Worm (Caenorhabditis elegans) whole organism, L4 larva: ENCODE results near the gene dhrr-1.

Experiments
- D1046.2 ChIP-seq: fragments of 200-800 bp; sonication (Bioruptor generic); IDR thresholded peaks from 2 replicates; pipeline ENCODE4 v1.3.6; 2022; ENCODE audit warnings: missing genetic modification characterization, missing compliant biosample characterization
- F44E2.7 ChIP-seq: fragments of 200-800 bp; sonication (Bioruptor generic); IDR thresholded peaks from 2 replicates; pipeline ENCODE4 v2.1.2; 2022; ENCODE audit warnings: missing genetic modification characterization, missing compliant biosample characterization
- T20F7.1 ChIP-seq: fragments of 200-800 bp; sonication (Bioruptor generic); optimal IDR thresholded peaks from 2 replicates; lab custom pipeline; 2018; ENCODE audit warnings: mild to moderate bottlenecking, missing genetic modification characterization, missing compliant biosample characterization
- T26A8.4 ChIP-seq: fragments of 200-800 bp; sonication (Bioruptor generic); IDR thresholded peaks from 2 replicates; pipeline ENCODE4 v1.3.6; 2022; ENCODE audit warnings: missing genetic modification characterization, missing compliant biosample characterization
- Y105C5A.15 ChIP-seq: fragments of 200-800 bp; sonication (Bioruptor generic); IDR thresholded peaks from 2 replicates; pipeline ENCODE4 v1.3.6; 2022; ENCODE audit warnings: missing genetic modification characterization, missing compliant biosample characterization
- ZK337.2 ChIP-seq: fragments of 200-800 bp; sonication (Bioruptor generic); IDR thresholded peaks from 2 replicates; pipeline ENCODE4 v1.3.6; 2022; ENCODE audit warnings: missing genetic modification reagents, missing genetic modification characterization, missing compliant biosample characterization
- ZK546.5 ChIP-seq, 2 experiments: sonication (generic microtip); optimal IDR thresholded peaks; 2 replicates each; lab custom pipeline; 2017; ENCODE audit warnings: missing biosample characterization in 2 of 2, missing genetic modification characterization in 2 of 2
- ama-1 ChIP-seq: fragments of 150-350 bp; optimal IDR thresholded peaks from 2 replicates; lab custom pipeline; 2014; ENCODE audit warnings: inconsistent platforms, mixed read lengths
- ceh-44 ChIP-seq: fragments of 200-800 bp; sonication (Bioruptor generic); IDR thresholded peaks from 2 replicates; pipeline ENCODE4 v1.3.6; 2022; ENCODE audit warnings: missing genetic modification reagents, missing genetic modification characterization, missing compliant biosample characterization
- ceh-62 ChIP-seq: sonication (generic microtip); optimal IDR thresholded peaks from 2 replicates; lab custom pipeline; 2017; ENCODE audit warnings: missing biosample characterization, missing genetic modification characterization
- ceh-82 ChIP-seq: sonication (generic microtip); optimal IDR thresholded peaks from 2 replicates; lab custom pipeline; 2017; ENCODE audit warnings: missing biosample characterization, missing genetic modification characterization
- ces-1 ChIP-seq: fragments of 150-350 bp; sonication (generic microtip); optimal IDR thresholded peaks from 4 replicates; lab custom pipeline; 2014; ENCODE audit warnings: missing biosample characterization, missing genetic modification reagents, missing genetic modification characterization
- cey-2 ChIP-seq: sonication (generic microtip); optimal IDR thresholded peaks from 3 replicates; lab custom pipeline; 2017; ENCODE audit warnings: missing genetic modification characterization, mild to moderate bottlenecking, missing compliant biosample characterization, antibody characterized with exemption, borderline replicate concordance; ENCODE audit not compliant: insufficient read depth
- daf-12 ChIP-seq: fragments of 150-350 bp; optimal IDR thresholded peaks from 2 replicates; lab custom pipeline; 2014; ENCODE audit warnings: missing biosample characterization, missing genetic modification reagents, missing genetic modification characterization
- daf-19 ChIP-seq: fragments of 200-800 bp; sonication (Bioruptor generic); conservative IDR thresholded peaks from 2 replicates; pipeline ENCODE4 v1.3.6; 2022; ENCODE audit warnings: missing genetic modification characterization, missing compliant biosample characterization
- dmd-6 ChIP-seq: fragments of 200-800 bp; sonication (Bioruptor generic); IDR thresholded peaks from 2 replicates; pipeline ENCODE4 v1.3.6; 2022; ENCODE audit warnings: missing genetic modification reagents, missing genetic modification characterization, missing compliant biosample characterization
- dmd-8 ChIP-seq: fragments of 200-800 bp; sonication (Bioruptor generic); IDR thresholded peaks from 2 replicates; pipeline ENCODE4 v1.3.6; 2022; ENCODE audit warnings: missing genetic modification characterization, missing compliant biosample characterization
- egl-27 ChIP-seq: sonication (generic microtip); optimal IDR thresholded peaks from 3 replicates; lab custom pipeline; 2017; ENCODE audit warnings: missing biosample characterization, missing genetic modification reagents, missing genetic modification characterization
- fkh-10 ChIP-seq: fragments of 150-350 bp; optimal IDR thresholded peaks from 2 replicates; lab custom pipeline; 2014; ENCODE audit warnings: missing biosample characterization, missing genetic modification reagents, missing genetic modification characterization
- fos-1 ChIP-seq: fragments of 150-350 bp; optimal IDR thresholded peaks from 2 replicates; lab custom pipeline; 2014; ENCODE audit warnings: missing biosample characterization, missing genetic modification characterization
- gei-8 ChIP-seq: fragments of 200-800 bp; sonication (Bioruptor generic); optimal IDR thresholded peaks from 2 replicates; lab custom pipeline; 2018; ENCODE audit warnings: mild to moderate bottlenecking, missing genetic modification characterization, missing compliant biosample characterization
- hif-1 ChIP-seq, 2 experiments: sonication (generic microtip); optimal IDR thresholded peaks; 2 replicates each; lab custom pipeline; 2016 to 2017; ENCODE audit warnings: missing compliant biosample characterization in 2 of 2, missing genetic modification characterization in 2 of 2, missing genetic modification reagents in 2 of 2, missing genotype in 2 of 2, mild to moderate bottlenecking in 1 of 2
- hlh-11 ChIP-seq: fragments of 200-800 bp; sonication (Bioruptor generic); optimal IDR thresholded peaks from 2 replicates; lab custom pipeline; 2018; ENCODE audit warnings: mild to moderate bottlenecking, missing genetic modification characterization, missing compliant biosample characterization
- hlh-30 ChIP-seq: sonication (generic microtip); optimal IDR thresholded peaks from 2 replicates; lab custom pipeline; 2017; ENCODE audit warnings: antibody characterized with exemption, mild to moderate bottlenecking, missing genetic modification characterization, missing compliant biosample characterization; ENCODE audit not compliant: insufficient read depth
- lin-15B ChIP-seq: fragments of 150-350 bp; sonication (generic microtip); optimal IDR thresholded peaks from 3 replicates; lab custom pipeline; 2014; ENCODE audit warnings: missing biosample characterization, missing genetic modification characterization
- lin-29 ChIP-seq: fragments of 200-800 bp; sonication (Bioruptor generic); IDR thresholded peaks from 2 replicates; pipeline ENCODE4 v1.3.6; 2022; ENCODE audit warnings: missing genetic modification reagents, missing genetic modification characterization, missing compliant biosample characterization
- lir-3 ChIP-seq: sonication (generic microtip); optimal IDR thresholded peaks from 2 replicates; lab custom pipeline; 2016; ENCODE audit warnings: mild to moderate bottlenecking, missing genetic modification characterization, missing compliant biosample characterization
- lsy-2 ChIP-seq, 2 experiments: fragments of 150-350 bp in 1 of 2; sonication (generic microtip) in 1 of 2; optimal IDR thresholded peaks; 2 replicates each; lab custom pipeline; 2014 to 2017; ENCODE audit warnings: missing biosample characterization in 2 of 2, missing genetic modification characterization in 2 of 2
- mdl-1 ChIP-seq, 2 experiments: fragments of 150-350 bp in 1 of 2; sonication (generic microtip) in 1 of 2; optimal IDR thresholded peaks; 2 replicates each; lab custom pipeline; 2014 to 2017; ENCODE audit warnings: missing biosample characterization in 2 of 2, missing genetic modification characterization in 2 of 2
- mdt-29 ChIP-seq: fragments of 200-800 bp; sonication (Bioruptor generic); IDR thresholded peaks from 2 replicates; pipeline ENCODE4 v1.3.6; 2022; ENCODE audit warnings: missing genetic modification reagents, missing genetic modification characterization, missing compliant biosample characterization
- nhr-102 ChIP-seq: sonication (generic microtip); optimal IDR thresholded peaks from 2 replicates; lab custom pipeline; 2016; ENCODE audit warnings: mild to moderate bottlenecking, missing genetic modification characterization, moderate library complexity, missing compliant biosample characterization
- nhr-237 ChIP-seq: sonication (generic microtip); optimal IDR thresholded peaks from 2 replicates; lab custom pipeline; 2017; ENCODE audit warnings: missing biosample characterization, missing genetic modification characterization
- nhr-25 ChIP-seq: sonication (generic microtip); optimal IDR thresholded peaks from 2 replicates; lab custom pipeline; 2017; ENCODE audit warnings: missing genetic modification characterization, mild to moderate bottlenecking, missing compliant biosample characterization, antibody characterized with exemption, moderate library complexity, borderline replicate concordance; ENCODE audit not compliant: insufficient read depth
- nhr-41 ChIP-seq: fragments of 200-800 bp; sonication (Bioruptor generic); IDR thresholded peaks from 2 replicates; pipeline ENCODE4 v1.3.6; 2022; ENCODE audit warnings: missing genetic modification reagents, missing genetic modification characterization, missing compliant biosample characterization
- nhr-48 ChIP-seq: sonication (generic microtip); optimal IDR thresholded peaks from 2 replicates; lab custom pipeline; 2016; ENCODE audit warnings: mild to moderate bottlenecking, missing genetic modification characterization, missing compliant biosample characterization
- nhr-76 ChIP-seq: fragments of 150-350 bp; optimal IDR thresholded peaks from 2 replicates; lab custom pipeline; 2014; ENCODE audit warnings: missing biosample characterization, missing genetic modification characterization
- php-3 ChIP-seq: fragments of 200-800 bp; sonication (Bioruptor generic); IDR thresholded peaks from 2 replicates; pipeline ENCODE4 v1.3.6; 2022; ENCODE audit warnings: missing genetic modification reagents, missing genetic modification characterization, missing compliant biosample characterization
- rbr-2 ChIP-seq: sonication (generic microtip); optimal IDR thresholded peaks from 2 replicates; lab custom pipeline; 2016; ENCODE audit warnings: missing genotype, missing genetic modification characterization, missing compliant biosample characterization
- saeg-2 ChIP-seq: fragments of 200-800 bp; sonication (Bioruptor generic); IDR thresholded peaks from 2 replicates; pipeline ENCODE4 v1.3.6; 2022; ENCODE audit warnings: missing genetic modification reagents, missing genetic modification characterization, missing compliant biosample characterization
- set-16 ChIP-seq: fragments of 200-800 bp; sonication (Bioruptor generic); IDR thresholded peaks from 2 replicates; pipeline ENCODE4 v1.3.6; 2022; ENCODE audit warnings: missing genetic modification reagents, missing genetic modification characterization, missing compliant biosample characterization
- snpc-1.2 ChIP-seq: fragments of 200-800 bp; sonication (Bioruptor generic); IDR thresholded peaks from 2 replicates; pipeline ENCODE4 v1.3.6; 2022; ENCODE audit warnings: missing genetic modification reagents, missing genetic modification characterization, missing compliant biosample characterization
- snpc-4 ChIP-seq: fragments of 150-350 bp; optimal IDR thresholded peaks from 2 replicates; lab custom pipeline; 2014; ENCODE audit warnings: missing biosample characterization, missing genetic modification characterization
- tra-1 ChIP-seq: fragments of 200-800 bp; sonication (Bioruptor generic); IDR thresholded peaks from 2 replicates; pipeline ENCODE4 v1.3.6; 2022; ENCODE audit warnings: missing genetic modification reagents, missing genetic modification characterization, missing compliant biosample characterization
- unc-130 ChIP-seq: sonication (generic microtip); optimal IDR thresholded peaks from 2 replicates; lab custom pipeline; 2016; ENCODE audit warnings: missing genetic modification reagents, missing genetic modification characterization, missing compliant biosample characterization
- unc-39 ChIP-seq: sonication (generic microtip); optimal IDR thresholded peaks from 2 replicates; lab custom pipeline; 2017; ENCODE audit warnings: missing biosample characterization, missing genetic modification characterization
- vab-7 ChIP-seq: fragments of 200-800 bp; sonication (Bioruptor generic); IDR thresholded peaks from 2 replicates; pipeline ENCODE4 v1.3.6; 2022; ENCODE audit warnings: missing genetic modification reagents, missing genetic modification characterization, missing compliant biosample characterization
- zag-1 ChIP-seq: fragments of 150-350 bp; optimal IDR thresholded peaks from 2 replicates; lab custom pipeline; 2014; ENCODE audit warnings: missing biosample characterization, missing genetic modification characterization
- zfp-2 ChIP-seq: sonication (generic microtip); optimal IDR thresholded peaks from 2 replicates; lab custom pipeline; 2016; ENCODE audit warnings: mild to moderate bottlenecking, missing genetic modification characterization, missing compliant biosample characterization
- zfp-3 ChIP-seq: fragments of 200-800 bp; sonication (Bioruptor generic); conservative IDR thresholded peaks from 2 replicates; pipeline ENCODE4 v1.3.6; 2022; ENCODE audit warnings: missing genetic modification reagents, missing genetic modification characterization, missing compliant biosample characterization
- zip-2 ChIP-seq: fragments of 150-350 bp; optimal IDR thresholded peaks from 2 replicates; lab custom pipeline; 2014; ENCODE audit warnings: missing biosample characterization, missing genetic modification characterization
- ztf-7 ChIP-seq: fragments of 150-350 bp; optimal IDR thresholded peaks from 2 replicates; lab custom pipeline; 2014; ENCODE audit warnings: missing biosample characterization, missing genetic modification characterization

dhrr-1 gene

DNA sequence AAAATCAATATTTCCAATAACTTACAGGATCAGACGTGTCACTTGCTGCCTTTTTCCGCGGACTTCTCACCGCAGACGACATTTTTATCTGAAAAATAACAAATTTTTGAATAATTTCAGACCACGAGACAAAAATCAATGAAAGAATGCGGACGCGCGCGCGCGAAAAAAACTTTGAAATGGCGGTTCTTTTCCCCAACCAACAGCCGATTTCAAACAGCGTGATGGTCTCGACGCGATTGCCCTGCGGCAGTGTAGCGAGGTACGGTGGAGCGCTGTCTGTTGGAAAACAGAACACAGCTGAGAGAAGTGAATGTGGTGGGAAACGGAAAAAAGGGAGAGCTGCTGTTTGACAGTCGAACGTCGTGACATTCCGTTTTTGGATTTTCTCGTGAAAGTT is 40.4 kb upstream of the dhrr-1 start, which contains the start of gene lin-9 (continued):
- TF ChIP-seq nhr-25 (peak; percentile 71), lir-3 (tag; lab: Kevin White, UChicago) (peak; percentile 23), dmd-6 (GFP tag; lab: Robert Waterston, UW) (peak; percentile 96), nhr-102 (tag; lab: Kevin White, UChicago) (peak; percentile 94), zfp-3 (peak; percentile 91), ceh-44 (GFP tag; lab: Robert Waterston, UW) (peak; percentile 81), fos-1 (no peak), lin-15B (tag; lab: Kevin White, UChicago) (peak; percentile 83), fkh-10 (GFP tag; lab: Kevin White, UChicago) (peak; percentile 97), mdt-29 (GFP tag; lab: Robert Waterston, UW) (peak; percentile 91), hlh-30 (tag; lab: Kevin White, UChicago) (peak; percentile 96), D1046.2 (GFP tag; lab: Robert Waterston, UW) (peak; percentile 86), ceh-62 (tag; lab: Kevin White, UChicago) (no peak), nhr-41 (GFP tag; lab: Robert Waterston, UW) (no peak), set-16 (GFP tag; lab: Robert Waterston, UW) (peak; percentile 90), saeg-2 (GFP tag; lab: Robert Waterston, UW) (peak; percentile 78; the same call in 1 of the 2 replicates), Y105C5A.15 (no peak), egl-27 (tag; lab: Kevin White, UChicago) (no peak), nhr-76 (tag; lab: Kevin White, UChicago) (no peak), snpc-1.2 (GFP tag; lab: Robert Waterston, UW) (peak; percentile 82), ZK337.2 (GFP tag; lab: Robert Waterston, UW) (no peak), T20F7.1 (GFP tag; lab: Kevin White, UChicago) (peak; percentile 91), daf-19 (GFP tag; lab: Robert Waterston, UW) (no peak), rbr-2 (tag; lab: Kevin White, UChicago) (peak; percentile 94), T26A8.4 (GFP tag; lab: Robert Waterston, UW) (peak; percentile 98), snpc-4 (tag; lab: Kevin White, UChicago) (no peak), ces-1 (peak; percentile 37), ztf-7 (tag; lab: Kevin White, UChicago) (peak; percentile 83), unc-39 (tag; lab: Kevin White, UChicago) (no peak), unc-130 (GFP tag; lab: Kevin White, UChicago) (peak; percentile 81), zfp-2 (tag; lab: Kevin White, UChicago) (peak; percentile 67), lin-29 (GFP tag; lab: Robert Waterston, UW) (peak; percentile 78), nhr-237 (tag; lab: Kevin White, UChicago) (no peak), ZK546.5 (tag; optimal IDR thresholded peaks at IDR 0.05; lab: Kevin White, UChicago) (peak in 1 of 2 experiments; percentile 26), ama-1 (lab: Kevin White, UChicago) (peak; percentile 47), gei-8 (GFP tag; lab: Kevin White, UChicago) (no peak), zip-2 (peak; percentile 20), ceh-82 (tag; lab: Kevin White, UChicago) (no peak), mdl-1 (tag; optimal IDR thresholded peaks at IDR 0.05; lab: Kevin White, UChicago) (peak; percentile 15 to 82), hlh-11 (tag; lab: Kevin White, UChicago) (peak; percentile 100), tra-1 (GFP tag; lab: Robert Waterston, UW) (peak; percentile 92), F44E2.7 (GFP tag; lab: Robert Waterston, UW) (0 out of 2 replicates have a peak, but pooled peaks have one; percentile 24), dmd-8 (GFP tag; lab: Robert Waterston, UW) (no peak), zag-1 (tag; lab: Kevin White, UChicago) (no peak), lsy-2 (tag; optimal IDR thresholded peaks at IDR 0.05; lab: Kevin White, UChicago) (peak; percentile 99 to 100), hif-1 (tag; optimal IDR thresholded peaks at IDR 0.05; lab: Kevin White, UChicago) (peak; percentile 57 to 89), vab-7 (GFP tag; lab: Robert Waterston, UW) (peak; percentile 76), daf-12 (tag; lab: Kevin White, UChicago) (no peak), nhr-48 (peak; percentile 88), cey-2 (tag; lab: Kevin White, UChicago) (no peak), php-3 (GFP tag; lab: Robert Waterston, UW) (peak; percentile 86; the same call in 1 of the 2 replicates)
